Worm (Caenorhabditis elegans) whole organism, L2 larva: ENCODE results near the gene osm-8.

Experiments
- C34F6.9 ChIP-seq: fragments of 150-350 bp; optimal IDR thresholded peaks from 2 replicates; lab custom pipeline; 2014; ENCODE audit warnings: missing biosample characterization, missing genetic modification characterization
- F13H6.1 ChIP-seq: sonication (generic microtip); optimal IDR thresholded peaks from 2 replicates; lab custom pipeline; 2016; ENCODE audit warnings: missing genetic modification characterization, missing compliant biosample characterization
- R02D3.7 ChIP-seq: fragments of 150-350 bp; optimal IDR thresholded peaks from 2 replicates; lab custom pipeline; 2014; ENCODE audit warnings: missing biosample characterization, missing genetic modification characterization
- Y55F3AM.14 ChIP-seq: fragments of 200-800 bp; sonication (Bioruptor generic); optimal IDR thresholded peaks from 2 replicates; lab custom pipeline; 2018; ENCODE audit warnings: mild to moderate bottlenecking, missing genetic modification characterization, missing compliant biosample characterization
- ZK546.5 ChIP-seq: sonication (generic microtip); optimal IDR thresholded peaks from 2 replicates; lab custom pipeline; 2017; ENCODE audit warnings: missing biosample characterization, missing genetic modification characterization
- ama-1 ChIP-seq: fragments of 150-350 bp; optimal IDR thresholded peaks from 2 replicates; lab custom pipeline; 2018; ENCODE audit warnings: inconsistent platforms
- ceh-16 ChIP-seq: fragments of 150-350 bp; optimal IDR thresholded peaks from 2 replicates; lab custom pipeline; 2014; ENCODE audit warnings: missing biosample characterization, missing genetic modification characterization
- crh-2 ChIP-seq: sonication (generic microtip); optimal IDR thresholded peaks from 2 replicates; lab custom pipeline; 2017; ENCODE audit warnings: missing biosample characterization, missing genetic modification characterization
- dmd-4 ChIP-seq: sonication (generic microtip); optimal IDR thresholded peaks from 2 replicates; lab custom pipeline; 2017; ENCODE audit warnings: missing biosample characterization, missing genetic modification characterization
- egl-27 ChIP-seq: sonication (generic microtip); optimal IDR thresholded peaks from 3 replicates; lab custom pipeline; 2017; ENCODE audit warnings: missing biosample characterization, missing genetic modification reagents, missing genetic modification characterization
- elt-1 ChIP-seq: fragments of 150-350 bp; optimal IDR thresholded peaks from 2 replicates; lab custom pipeline; 2014; ENCODE audit warnings: missing biosample characterization, missing genetic modification characterization
- elt-3 ChIP-seq: sonication (generic microtip); optimal IDR thresholded peaks from 2 replicates; lab custom pipeline; 2017; ENCODE audit warnings: missing biosample characterization, missing genetic modification characterization
- fos-1 ChIP-seq: fragments of 150-350 bp; optimal IDR thresholded peaks from 2 replicates; lab custom pipeline; 2014; ENCODE audit warnings: missing biosample characterization, missing genetic modification characterization
- lin-11 ChIP-seq: fragments of 150-350 bp; sonication (generic microtip); optimal IDR thresholded peaks from 2 replicates; lab custom pipeline; 2014; ENCODE audit warnings: missing biosample characterization, missing genetic modification characterization, inconsistent platforms, mixed read lengths
- lsy-2 ChIP-seq, 2 experiments: fragments of 150-350 bp in 1 of 2; sonication (generic microtip) in 1 of 2; optimal IDR thresholded peaks; 2 replicates each; lab custom pipeline; 2014 to 2017; ENCODE audit warnings: missing biosample characterization in 2 of 2, missing genetic modification characterization in 2 of 2
- mdl-1 ChIP-seq, 2 experiments: fragments of 150-350 bp in 1 of 2; sonication (generic microtip) in 1 of 2; optimal IDR thresholded peaks; 2 replicates each; lab custom pipeline; 2017; ENCODE audit warnings: missing biosample characterization in 2 of 2, missing genetic modification characterization in 2 of 2
- nhr-10 ChIP-seq: sonication (generic microtip); optimal IDR thresholded peaks from 2 replicates; lab custom pipeline; 2017; ENCODE audit warnings: missing biosample characterization, missing genetic modification characterization
- nhr-129 ChIP-seq: fragments of 150-350 bp; optimal IDR thresholded peaks from 2 replicates; lab custom pipeline; 2014; ENCODE audit warnings: missing biosample characterization, missing genetic modification characterization
- nhr-21 ChIP-seq: fragments of 150-350 bp; optimal IDR thresholded peaks from 2 replicates; lab custom pipeline; 2014; ENCODE audit warnings: missing biosample characterization, missing genetic modification characterization
- nhr-23 ChIP-seq: fragments of 150-350 bp; optimal IDR thresholded peaks from 2 replicates; lab custom pipeline; 2014; ENCODE audit warnings: missing biosample characterization, missing genetic modification reagents, missing genetic modification characterization
- nhr-77 ChIP-seq: fragments of 150-350 bp; optimal IDR thresholded peaks from 2 replicates; lab custom pipeline; 2014; ENCODE audit warnings: missing biosample characterization, missing genetic modification characterization
- sem-4 ChIP-seq: fragments of 150-350 bp; optimal IDR thresholded peaks from 2 replicates; lab custom pipeline; 2014; ENCODE audit warnings: missing biosample characterization, missing genetic modification reagents, missing genetic modification characterization
- skn-1 ChIP-seq: sonication (generic microtip); optimal IDR thresholded peaks from 2 replicates; lab custom pipeline; 2017; ENCODE audit warnings: missing biosample characterization, missing genetic modification characterization
- sma-3 ChIP-seq: sonication (generic microtip); optimal IDR thresholded peaks from 2 replicates; lab custom pipeline; 2016; ENCODE audit warnings: missing genetic modification reagents, missing genetic modification characterization, missing compliant biosample characterization
- sma-9 ChIP-seq, 2 experiments: fragments of 150-350 bp in 1 of 2; sonication (generic microtip) in 1 of 2; optimal IDR thresholded peaks; 2 replicates each; lab custom pipeline; 2014 to 2016; ENCODE audit warnings: missing genetic modification characterization in 2 of 2, mild to moderate bottlenecking in 1 of 2, missing biosample characterization in 1 of 2, missing compliant biosample characterization in 1 of 2, missing genetic modification reagents in 1 of 2, moderate library complexity in 1 of 2
- unc-39 ChIP-seq: fragments of 150-350 bp; optimal IDR thresholded peaks from 2 replicates; lab custom pipeline; 2014; ENCODE audit warnings: missing biosample characterization, missing genetic modification characterization
- unc-55 ChIP-seq: fragments of 150-350 bp; sonication (generic microtip); optimal IDR thresholded peaks from 3 replicates; lab custom pipeline; 2014; ENCODE audit warnings: missing biosample characterization, missing genetic modification reagents, missing genetic modification characterization
- unc-62 ChIP-seq: fragments of 150-350 bp; optimal IDR thresholded peaks from 2 replicates; lab custom pipeline; 2014; ENCODE audit warnings: missing biosample characterization, missing genetic modification reagents, missing genetic modification characterization
- zag-1 ChIP-seq: fragments of 150-350 bp; optimal IDR thresholded peaks from 2 replicates; lab custom pipeline; 2014; ENCODE audit warnings: missing biosample characterization, missing genetic modification characterization
- ztf-1 ChIP-seq: fragments of 200-800 bp; sonication (Bioruptor generic); conservative IDR thresholded peaks from 2 replicates; pipeline ENCODE4 v1.3.6; 2022; ENCODE audit warnings: missing genetic modification characterization, missing compliant biosample characterization
- ztf-4 ChIP-seq: fragments of 150-350 bp; optimal IDR thresholded peaks from 2 replicates; lab custom pipeline; 2014; ENCODE audit warnings: missing biosample characterization, missing genetic modification characterization

The osm-8 gene

ce11 chrII:7642016-7642653, 36.9 kb upstream of the osm-8 start (continued):
- TF ChIP-seq Y55F3AM.14 (GFP tag; lab: Kevin White, UChicago) (peak; percentile 64), mdl-1 (tag; optimal IDR thresholded peaks at IDR 0.05; lab: Kevin White, UChicago) (peak; percentile 81 to 84), dmd-4 (tag; lab: Kevin White, UChicago) (no peak)

ce11 chrII:7640161-7640841, 35.1 kb upstream of the osm-8 start:
- TF ChIP-seq elt-1 (tag; lab: Kevin White, UChicago) (no peak), crh-2 (tag; lab: Kevin White, UChicago) (no peak), F13H6.1 (peak; percentile 66), unc-62 (no peak), unc-55 (GFP tag; lab: Kevin White, UChicago) (peak; percentile 3), lin-11 (tag; lab: Kevin White, UChicago) (no peak), ztf-1 (no peak), ztf-4 (no peak), skn-1 (tag; lab: Kevin White, UChicago) (no peak), nhr-129 (tag; lab: Kevin White, UChicago) (peak; percentile 19), egl-27 (tag; lab: Kevin White, UChicago) (no peak), elt-3 (no peak), unc-39 (no peak), mdl-1 (tag; optimal IDR thresholded peaks at IDR 0.05; lab: Kevin White, UChicago) (no peak), sma-9 (GFP tag; optimal IDR thresholded peaks at IDR 0.05; lab: Kevin White, UChicago) (peak; percentile 30), sma-9 (tag; optimal IDR thresholded peaks at IDR 0.05; lab: Kevin White, UChicago) (no peak), nhr-21 (tag; lab: Kevin White, UChicago) (no peak), sma-3 (no peak), C34F6.9 (tag; lab: Kevin White, UChicago) (peak; percentile 29), ZK546.5 (no peak), sem-4 (tag; lab: Kevin White, UChicago) (no peak), ama-1 (lab: Kevin White, UChicago) (no peak), nhr-23 (tag; lab: Kevin White, UChicago) (no peak), Y55F3AM.14 (GFP tag; lab: Kevin White, UChicago) (no peak), lsy-2 (tag; optimal IDR thresholded peaks at IDR 0.05; lab: Kevin White, UChicago) (peak in 1 of 2 experiments; percentile 9), ceh-16 (tag; lab: Kevin White, UChicago) (no peak)

- TF ChIP-seq unc-55 (GFP tag; lab: Kevin White, UChicago): no peak
- TF ChIP-seq dmd-4 (tag; lab: Kevin White, UChicago): no peak
- TF ChIP-seq sma-9 (GFP tag; optimal IDR thresholded peaks at IDR 0.05; lab: Kevin White, UChicago): peak; percentile 6
- TF ChIP-seq sma-9 (tag; optimal IDR thresholded peaks at IDR 0.05; lab: Kevin White, UChicago): no peak
- no peak for TF ChIP-seq ama-1 (lab: Kevin White, UChicago)
- TF ChIP-seq fos-1: peak; percentile 66
- TF ChIP-seq, all 48 proteins: peak for 2
Observed at ce11 chrII:7639036-7639435, 33.8 kb upstream of the osm-8 start.

- no peak for TF ChIP-seq mdl-1 (tag; optimal IDR thresholded peaks at IDR 0.05; lab: Kevin White, UChicago)
- no peak for TF ChIP-seq nhr-10 (tag; lab: Kevin White, UChicago)
- TF ChIP-seq unc-55 (GFP tag; lab: Kevin White, UChicago): no peak
- no peak for TF ChIP-seq R02D3.7 (tag; lab: Kevin White, UChicago)
Observed at ce11 chrII:7636941-7637340, 31.7 kb upstream of the osm-8 start.

- peak; percentile 34 for TF ChIP-seq F13H6.1
- no peak for TF ChIP-seq unc-55 (GFP tag; lab: Kevin White, UChicago)
Observed at ce11 chrII:7635296-7635695, 30.1 kb upstream of the osm-8 start.

- peak in 1 of 2 experiments; percentile 47 for TF ChIP-seq lsy-2 (tag; optimal IDR thresholded peaks at IDR 0.05; lab: Kevin White, UChicago)
- no peak for TF ChIP-seq C34F6.9 (tag; lab: Kevin White, UChicago)
- TF ChIP-seq zag-1 (tag; lab: Kevin White, UChicago): peak; percentile 7
- TF ChIP-seq nhr-10 (tag; lab: Kevin White, UChicago): no peak
- TF ChIP-seq sma-9 (GFP tag; optimal IDR thresholded peaks at IDR 0.05; lab: Kevin White, UChicago): peak; percentile 11
- TF ChIP-seq sma-9 (tag; optimal IDR thresholded peaks at IDR 0.05; lab: Kevin White, UChicago): no peak
- no peak for TF ChIP-seq nhr-77 (tag; lab: Kevin White, UChicago)
Observed at ce11 chrII:7631677-7632210, 26.5 kb upstream of the osm-8 start.
